Worm (Caenorhabditis elegans): ENCODE data around the gene haao-1.

The haao-1 gene

ce11 chrV:9483738-9484256 is 20.9 kb upstream of the haao-1 start, which contains the start of gene K06A4.2:
TSS of gene K06A4.2 (plus strand) at chrV:9484206.
- no peak for TF ChIP-seq hmg-4 (GFP tag; optimal IDR thresholded peaks at IDR 0.05)
- no peak for TF ChIP-seq tbx-11 (GFP tag; IDR thresholded peaks at IDR 0.05)
- TF ChIP-seq hmbx-1 (tag; optimal IDR thresholded peaks at IDR 0.05): no peak
- no peak for TF ChIP-seq F13C5.2 (tag; optimal IDR thresholded peaks at IDR 0.05)
- no peak for TF ChIP-seq aly-1 (tag; optimal IDR thresholded peaks at IDR 0.05)
- no peak for TF ChIP-seq ceh-13 (GFP tag; optimal IDR thresholded peaks at IDR 0.05)

- TF ChIP-seq ama-1 (optimal IDR thresholded peaks at IDR 0.05) (no peak), tbx-37 (GFP tag; conservative IDR thresholded peaks at IDR 0.05) (no peak), ceh-36 (tag; optimal IDR thresholded peaks at IDR 0.05) (no peak), ets-7 (tag; optimal IDR thresholded peaks at IDR 0.05) (no peak), hmbx-1 (tag; optimal IDR thresholded peaks at IDR 0.05) (no peak), pes-1 (GFP tag; IDR thresholded peaks at IDR 0.05) (no peak), tbx-11 (GFP tag; IDR thresholded peaks at IDR 0.05) (no peak), aly-1 (tag; optimal IDR thresholded peaks at IDR 0.05) (no peak), tra-4 (tag; optimal IDR thresholded peaks at IDR 0.05) (no peak), hmg-4 (GFP tag; optimal IDR thresholded peaks at IDR 0.05) (no peak), flt-1 (GFP tag; IDR thresholded peaks at IDR 0.05) (no peak), ceh-13 (GFP tag; optimal IDR thresholded peaks at IDR 0.05) (no peak), B0310.2 (tag; optimal IDR thresholded peaks at IDR 0.05) (no peak), F13C5.2 (tag; optimal IDR thresholded peaks at IDR 0.05) (no peak), scrt-1 (GFP tag; IDR thresholded peaks at IDR 0.05) (no peak), hnd-1 (tag; optimal IDR thresholded peaks at IDR 0.05) (no peak), sea-1 (GFP tag; conservative IDR thresholded peaks at IDR 0.05) (no peak)
Observed at ce11 chrV:9485508-9485907, 19.2 kb upstream of the haao-1 start.

ce11 chrV:9489411-9489810 is 15.3 kb upstream of the haao-1 start, which contains the start of gene K06A4.10:
TSS of gene K06A4.10 (minus strand) at chrV:9489800.
- TF ChIP-seq flt-1 (GFP tag; IDR thresholded peaks at IDR 0.05) (no peak), tra-4 (tag; optimal IDR thresholded peaks at IDR 0.05) (no peak), F13C5.2 (tag; optimal IDR thresholded peaks at IDR 0.05) (no peak), hmg-4 (GFP tag; optimal IDR thresholded peaks at IDR 0.05) (no peak), ama-1 (optimal IDR thresholded peaks at IDR 0.05) (no peak), hmbx-1 (tag; optimal IDR thresholded peaks at IDR 0.05) (no peak), ceh-36 (tag; optimal IDR thresholded peaks at IDR 0.05) (no peak), ets-7 (tag; optimal IDR thresholded peaks at IDR 0.05) (no peak), hnd-1 (tag; optimal IDR thresholded peaks at IDR 0.05) (no peak), pes-1 (GFP tag; IDR thresholded peaks at IDR 0.05) (no peak)

- TF ChIP-seq aly-1 (tag; optimal IDR thresholded peaks at IDR 0.05) (no peak), tbx-11 (GFP tag; IDR thresholded peaks at IDR 0.05) (no peak), sea-1 (GFP tag; conservative IDR thresholded peaks at IDR 0.05) (no peak), ama-1 (optimal IDR thresholded peaks at IDR 0.05) (no peak), ceh-13 (GFP tag; optimal IDR thresholded peaks at IDR 0.05) (no peak), hmbx-1 (tag; optimal IDR thresholded peaks at IDR 0.05) (no peak), scrt-1 (GFP tag; IDR thresholded peaks at IDR 0.05) (no peak), tra-4 (tag; optimal IDR thresholded peaks at IDR 0.05) (no peak), B0310.2 (tag; optimal IDR thresholded peaks at IDR 0.05) (no peak), F13C5.2 (tag; optimal IDR thresholded peaks at IDR 0.05) (no peak), hnd-1 (tag; optimal IDR thresholded peaks at IDR 0.05) (no peak), hmg-4 (GFP tag; optimal IDR thresholded peaks at IDR 0.05) (no peak), ets-7 (tag; optimal IDR thresholded peaks at IDR 0.05) (no peak)
Observed at ce11 chrV:9491440-9492160, 13.1 kb upstream of the haao-1 start, which contains the start of gene K06A4.7. TSS of gene K06A4.7 (minus strand) at chrV:9491490.

ce11 chrV:9492460-9492859 is 12.2 kb upstream of the haao-1 start:
- TF ChIP-seq ets-7 (tag; optimal IDR thresholded peaks at IDR 0.05) (no peak), tbx-37 (GFP tag; conservative IDR thresholded peaks at IDR 0.05) (no peak), ama-1 (optimal IDR thresholded peaks at IDR 0.05) (no peak), hmbx-1 (tag; optimal IDR thresholded peaks at IDR 0.05) (no peak), tbx-11 (GFP tag; IDR thresholded peaks at IDR 0.05) (no peak), B0310.2 (tag; optimal IDR thresholded peaks at IDR 0.05) (no peak), F13C5.2 (tag; optimal IDR thresholded peaks at IDR 0.05) (no peak), pes-1 (GFP tag; IDR thresholded peaks at IDR 0.05) (no peak), ceh-36 (tag; optimal IDR thresholded peaks at IDR 0.05) (no peak), hnd-1 (tag; optimal IDR thresholded peaks at IDR 0.05) (no peak), tra-4 (tag; optimal IDR thresholded peaks at IDR 0.05) (no peak), sea-1 (GFP tag; conservative IDR thresholded peaks at IDR 0.05) (no peak), scrt-1 (GFP tag; IDR thresholded peaks at IDR 0.05) (no peak), aly-1 (tag; optimal IDR thresholded peaks at IDR 0.05) (no peak), hmg-4 (GFP tag; optimal IDR thresholded peaks at IDR 0.05) (no peak), ceh-13 (GFP tag; optimal IDR thresholded peaks at IDR 0.05) (no peak), flt-1 (GFP tag; IDR thresholded peaks at IDR 0.05) (no peak)

ce11 chrV:9496742-9497141 is 8.0 kb upstream of the haao-1 start, which contains the start of gene gsnl-1:
TSS of gene gsnl-1 (plus strand) at chrV:9497042.
- no peak for TF ChIP-seq ceh-36 (tag; optimal IDR thresholded peaks at IDR 0.05)
- TF ChIP-seq hmg-4 (GFP tag; optimal IDR thresholded peaks at IDR 0.05): no peak

ce11 chrV:9499295-9499694 is 5.4 kb upstream of the haao-1 start:
- TF ChIP-seq tra-4 (tag; optimal IDR thresholded peaks at IDR 0.05): no peak
- no peak for TF ChIP-seq flt-1 (GFP tag; IDR thresholded peaks at IDR 0.05)
- no peak for TF ChIP-seq hmbx-1 (tag; optimal IDR thresholded peaks at IDR 0.05)
- no peak for TF ChIP-seq ets-7 (tag; optimal IDR thresholded peaks at IDR 0.05)
- no peak for TF ChIP-seq sea-1 (GFP tag; conservative IDR thresholded peaks at IDR 0.05)
- no peak for TF ChIP-seq hnd-1 (tag; optimal IDR thresholded peaks at IDR 0.05)
- TF ChIP-seq F13C5.2 (tag; optimal IDR thresholded peaks at IDR 0.05): no peak
- no peak for TF ChIP-seq ama-1 (optimal IDR thresholded peaks at IDR 0.05)
- no peak for TF ChIP-seq ceh-13 (GFP tag; optimal IDR thresholded peaks at IDR 0.05)
- TF ChIP-seq tbx-11 (GFP tag; IDR thresholded peaks at IDR 0.05): no peak
- no peak for TF ChIP-seq pes-1 (GFP tag; IDR thresholded peaks at IDR 0.05)
- TF ChIP-seq tbx-37 (GFP tag; conservative IDR thresholded peaks at IDR 0.05): no peak
- no peak for TF ChIP-seq B0310.2 (tag; optimal IDR thresholded peaks at IDR 0.05)
